Worm (Caenorhabditis elegans) whole organism, young adult: ENCODE results near the gene srh-71.

Experiments
- C06A6.2 ChIP-seq: fragments of 200-800 bp; sonication (Bioruptor generic); conservative IDR thresholded peaks from 2 replicates; pipeline ENCODE4 v1.3.6; 2022; ENCODE audit warnings: missing genetic modification characterization, missing compliant biosample characterization
- C17E4.6 ChIP-seq: fragments of 200-800 bp; sonication (Bioruptor generic); IDR thresholded peaks from 2 replicates; pipeline ENCODE4 v1.3.6; 2022; ENCODE audit warnings: missing genetic modification reagents, missing genetic modification characterization, missing compliant biosample characterization
- F23B12.7 ChIP-seq: sonication (generic microtip); optimal IDR thresholded peaks from 2 replicates; lab custom pipeline; 2017; ENCODE audit warnings: missing genetic modification characterization, mild to moderate bottlenecking, missing compliant biosample characterization, antibody characterized with exemption, moderate library complexity; ENCODE audit not compliant: insufficient read depth
- F33H1.4 ChIP-seq: fragments of 200-800 bp; sonication (Bioruptor generic); IDR thresholded peaks from 2 replicates; pipeline ENCODE4 v1.3.6; 2022; ENCODE audit warnings: missing genetic modification reagents, missing genetic modification characterization, missing compliant biosample characterization
- F37B4.10 ChIP-seq: fragments of 200-800 bp; sonication (Bioruptor generic); IDR thresholded peaks from 2 replicates; pipeline ENCODE4 v1.3.6; 2022; ENCODE audit warnings: missing genetic modification characterization, missing compliant biosample characterization
- K11D2.4 ChIP-seq: fragments of 200-800 bp; sonication (Bioruptor generic); IDR thresholded peaks from 2 replicates; pipeline ENCODE4 v1.3.6; 2022; ENCODE audit warnings: missing genetic modification reagents, missing genetic modification characterization, missing compliant biosample characterization
- Y56A3A.18 ChIP-seq: fragments of 200-800 bp; sonication (Bioruptor generic); IDR thresholded peaks from 2 replicates; pipeline ENCODE4 v1.3.6; 2022; ENCODE audit warnings: missing genetic modification reagents, missing genetic modification characterization, missing compliant biosample characterization
- Y79H2A.3 ChIP-seq: fragments of 200-800 bp; sonication (Bioruptor generic); conservative IDR thresholded peaks from 2 replicates; pipeline ENCODE4 v1.3.6; 2022; ENCODE audit warnings: missing genetic modification reagents, missing genetic modification characterization, missing compliant biosample characterization
- akir-1 ChIP-seq: fragments of 200-800 bp; sonication (Bioruptor generic); optimal IDR thresholded peaks from 2 replicates; lab custom pipeline; 2018; ENCODE audit warnings: mild to moderate bottlenecking, missing genetic modification characterization, moderate library complexity, missing compliant biosample characterization
- bed-1 ChIP-seq: fragments of 200-800 bp; sonication (Bioruptor generic); IDR thresholded peaks from 2 replicates; pipeline ENCODE4 v1.3.6; 2022; ENCODE audit warnings: missing genetic modification reagents, missing genetic modification characterization, missing compliant biosample characterization
- ccch-3 ChIP-seq: fragments of 200-800 bp; sonication (Bioruptor generic); optimal IDR thresholded peaks from 2 replicates; lab custom pipeline; 2018; ENCODE audit warnings: mild to moderate bottlenecking, missing genetic modification characterization, missing compliant biosample characterization
- ceh-79 ChIP-seq: sonication (generic microtip); optimal IDR thresholded peaks from 2 replicates; lab custom pipeline; 2017; ENCODE audit warnings: mild to moderate bottlenecking, missing genetic modification characterization, missing compliant biosample characterization
- dpff-1 ChIP-seq: sonication (generic microtip); optimal IDR thresholded peaks from 2 replicates; lab custom pipeline; 2017; ENCODE audit warnings: mild to moderate bottlenecking, missing genetic modification characterization, missing compliant biosample characterization
- dpl-1 ChIP-seq: fragments of 150-350 bp; optimal IDR thresholded peaks from 2 replicates; lab custom pipeline; 2014; ENCODE audit warnings: missing biosample characterization, missing genetic modification reagents, missing genetic modification characterization
- egrh-3 ChIP-seq: fragments of 200-800 bp; sonication (Bioruptor generic); IDR thresholded peaks from 2 replicates; pipeline ENCODE4 v1.3.6; 2022; ENCODE audit warnings: missing genetic modification reagents, missing genetic modification characterization, missing compliant biosample characterization
- ekl-4 ChIP-seq: fragments of 200-800 bp; sonication (Bioruptor generic); IDR thresholded peaks from 2 replicates; pipeline ENCODE4 v1.3.6; 2022; ENCODE audit warnings: missing genetic modification reagents, missing genetic modification characterization, missing compliant biosample characterization
- fkh-3 ChIP-seq: sonication (generic microtip); optimal IDR thresholded peaks from 2 replicates; lab custom pipeline; 2016; ENCODE audit warnings: mild to moderate bottlenecking, missing genetic modification characterization, missing compliant biosample characterization
- him-1 ChIP-seq: sonication (generic microtip); optimal IDR thresholded peaks from 2 replicates; lab custom pipeline; 2016; ENCODE audit warnings: missing genotype, missing genetic modification reagents, missing genetic modification characterization, missing compliant biosample characterization
- hlh-12 ChIP-seq: sonication (generic microtip); optimal IDR thresholded peaks from 2 replicates; lab custom pipeline; 2016; ENCODE audit warnings: missing genetic modification characterization, missing compliant biosample characterization
- hlh-26 ChIP-seq: fragments of 200-800 bp; sonication (Bioruptor generic); conservative IDR thresholded peaks from 2 replicates; pipeline ENCODE4 v1.3.6; 2022; ENCODE audit warnings: missing genetic modification reagents, missing genetic modification characterization, missing compliant biosample characterization
- hrde-1 ChIP-seq: sonication (generic microtip); optimal IDR thresholded peaks from 2 replicates; lab custom pipeline; 2016; ENCODE audit warnings: missing genetic modification characterization, mild to moderate bottlenecking, missing compliant biosample characterization, moderate library complexity, missing genotype, missing genetic modification reagents, borderline replicate concordance
- lin-26 ChIP-seq: fragments of 200-800 bp; sonication (Bioruptor generic); IDR thresholded peaks from 2 replicates; pipeline ENCODE4 v1.3.6; 2022; ENCODE audit warnings: missing genetic modification reagents, missing genetic modification characterization, missing compliant biosample characterization
- madf-10 ChIP-seq: sonication (generic microtip); optimal IDR thresholded peaks from 2 replicates; lab custom pipeline; 2016; ENCODE audit warnings: mild to moderate bottlenecking, missing genetic modification characterization, missing compliant biosample characterization
- mel-28 ChIP-seq: sonication (generic microtip); optimal IDR thresholded peaks from 2 replicates; lab custom pipeline; 2016; ENCODE audit warnings: borderline replicate concordance, mild to moderate bottlenecking, missing genetic modification characterization, missing compliant biosample characterization
- nfyb-1 ChIP-seq: fragments of 200-800 bp; sonication (Bioruptor generic); IDR thresholded peaks from 2 replicates; pipeline ENCODE4 v1.3.6; 2022; ENCODE audit warnings: missing genetic modification reagents, missing genetic modification characterization, missing compliant biosample characterization
- nhr-120 ChIP-seq: fragments of 200-800 bp; sonication (Bioruptor generic); IDR thresholded peaks from 2 replicates; pipeline ENCODE4 v1.3.6; 2022; ENCODE audit warnings: missing genetic modification characterization, missing compliant biosample characterization
- nhr-179 ChIP-seq: sonication (generic microtip); optimal IDR thresholded peaks from 2 replicates; lab custom pipeline; 2016; ENCODE audit warnings: mild to moderate bottlenecking, missing genetic modification characterization, missing compliant biosample characterization
- pbrm-1 ChIP-seq: fragments of 200-800 bp; sonication (Bioruptor generic); IDR thresholded peaks from 2 replicates; pipeline ENCODE4 v1.3.6; 2022; ENCODE audit warnings: missing genetic modification reagents, missing genetic modification characterization, missing compliant biosample characterization
- pha-4 ChIP-seq: fragments of 150-350 bp; sonication (generic microtip); optimal IDR thresholded peaks from 2 replicates; lab custom pipeline; 2014; ENCODE audit warnings: missing biosample characterization, missing genetic modification reagents, missing genetic modification characterization
- rpc-1 ChIP-seq, 2 experiments: fragments of 150-350 bp in 1 of 2; sonication (generic microtip) in 1 of 2; optimal IDR thresholded peaks; 2 replicates each; lab custom pipeline; 2014 to 2018; ENCODE audit warnings: missing biosample characterization in 1 of 2, missing genetic modification characterization in 1 of 2, missing genetic modification reagents in 1 of 2, missing genotype in 1 of 2
- snpc-1.1 ChIP-seq: sonication (generic microtip); optimal IDR thresholded peaks from 2 replicates; lab custom pipeline; 2017; ENCODE audit warnings: missing genetic modification characterization, mild to moderate bottlenecking, missing compliant biosample characterization, antibody characterized with exemption, moderate library complexity, missing genotype, missing genetic modification reagents; ENCODE audit not compliant: insufficient read depth
- somi-1 ChIP-seq: fragments of 200-800 bp; sonication (Bioruptor generic); optimal IDR thresholded peaks from 2 replicates; lab custom pipeline; 2018; ENCODE audit warnings: mild to moderate bottlenecking, missing genetic modification characterization, missing compliant biosample characterization
- tlf-1 ChIP-seq: fragments of 200-800 bp; sonication (Bioruptor generic); optimal IDR thresholded peaks from 2 replicates; lab custom pipeline; 2018; ENCODE audit warnings: mild to moderate bottlenecking, missing genetic modification characterization, missing compliant biosample characterization
- unc-62 ChIP-seq: fragments of 150-350 bp; optimal IDR thresholded peaks from 2 replicates; lab custom pipeline; 2014; ENCODE audit warnings: missing biosample characterization, missing genetic modification reagents, missing genetic modification characterization
- zfh-2 ChIP-seq: fragments of 200-800 bp; sonication (Bioruptor generic); conservative IDR thresholded peaks from 2 replicates; pipeline ENCODE4 v1.3.6; 2022; ENCODE audit warnings: missing genetic modification reagents, missing genetic modification characterization, missing compliant biosample characterization
- ztf-18 ChIP-seq: sonication (generic microtip); optimal IDR thresholded peaks from 2 replicates; lab custom pipeline; 2016; ENCODE audit warnings: missing genotype, mild to moderate bottlenecking, missing genetic modification characterization, missing compliant biosample characterization
- ztf-25 ChIP-seq: fragments of 200-800 bp; sonication (Bioruptor generic); IDR thresholded peaks from 2 replicates; pipeline ENCODE4 v1.3.6; 2022; ENCODE audit warnings: missing genetic modification reagents, missing genetic modification characterization, missing compliant biosample characterization
- ztf-26 ChIP-seq: sonication (generic microtip); optimal IDR thresholded peaks from 2 replicates; lab custom pipeline; 2017; ENCODE audit warnings: missing genetic modification characterization, missing compliant biosample characterization
- ztf-6 ChIP-seq: fragments of 200-800 bp; sonication (Bioruptor generic); IDR thresholded peaks from 2 replicates; pipeline ENCODE4 v1.3.6; 2022; ENCODE audit warnings: missing genetic modification reagents, missing genetic modification characterization, missing compliant biosample characterization

The srh-71 gene

ce11 chrII:3154383-3154782 lies 31.1 kb downstream of the srh-71 start, which contains the start of gene sri-32:
Gene sri-32, minus strand, starts transcription at chrII:3154483.
- no peak for TF ChIP-seq pha-4 (tag; lab: Kevin White, UChicago)
- TF ChIP-seq, all 124 proteins: peak for 0

ce11 chrII:3156749-3157148 lies 33.4 kb downstream of the srh-71 start, which contains the start of gene sri-33:
Gene sri-33, minus strand, starts transcription at chrII:3156849.
- TF ChIP-seq ztf-26 (tag; lab: Kevin White, UChicago), result no peak
- TF ChIP-seq unc-62 (GFP tag; lab: Kevin White, UChicago), result no peak
- TF ChIP-seq madf-10, result no peak
- no peak for TF ChIP-seq nhr-120
- no peak for TF ChIP-seq dpl-1
- TF ChIP-seq F33H1.4 (GFP tag; lab: Robert Waterston, UW), result no peak
- no peak for TF ChIP-seq F37B4.10 (GFP tag; lab: Robert Waterston, UW)
- TF ChIP-seq pbrm-1, result no peak
- TF ChIP-seq zfh-2 (GFP tag; lab: Robert Waterston, UW), result no peak
- TF ChIP-seq akir-1 (GFP tag; lab: Kevin White, UChicago), result no peak
- no peak for TF ChIP-seq hlh-12 (tag; lab: Kevin White, UChicago)

- TF ChIP-seq F23B12.7 (tag; lab: Kevin White, UChicago) (no peak), dpff-1 (no peak)
- TF ChIP-seq, all 124 proteins: peak for 0
Measured at ce11 chrII:3158985-3159384, 35.7 kb downstream of the srh-71 start, which contains the start of gene sri-34. Gene sri-34, minus strand, starts transcription at chrII:3159085.

ce11 chrII:3170089-3170488 lies 46.8 kb downstream of the srh-71 start, which contains the start of gene fbxc-55:
Gene fbxc-55, minus strand, starts transcription at chrII:3170189.
- TF ChIP-seq C06A6.2 (GFP tag; lab: Robert Waterston, UW), result no peak
- TF ChIP-seq zfh-2 (GFP tag; lab: Robert Waterston, UW), result no peak
- no peak for TF ChIP-seq egrh-3 (GFP tag; lab: Robert Waterston, UW)
- TF ChIP-seq Y56A3A.18, result no peak
- no peak for TF ChIP-seq ekl-4 (GFP tag; lab: Robert Waterston, UW)
- no peak for TF ChIP-seq Y79H2A.3
- no peak for TF ChIP-seq fkh-3
- TF ChIP-seq tlf-1 (GFP tag; lab: Kevin White, UChicago), result no peak
- TF ChIP-seq ztf-6, result no peak
- no peak for TF ChIP-seq snpc-1.1
- no peak for TF ChIP-seq ztf-25
- no peak for TF ChIP-seq bed-1 (GFP tag; lab: Robert Waterston, UW)
- TF ChIP-seq K11D2.4 (GFP tag; lab: Robert Waterston, UW), result no peak

- TF ChIP-seq F33H1.4 (GFP tag; lab: Robert Waterston, UW) (no peak), nhr-179 (tag; lab: Kevin White, UChicago) (no peak), C17E4.6 (no peak), hlh-26 (no peak), somi-1 (GFP tag; lab: Kevin White, UChicago) (no peak), mel-28 (tag; lab: Kevin White, UChicago) (no peak), hrde-1 (tag; lab: Kevin White, UChicago) (no peak), lin-26 (GFP tag; lab: Robert Waterston, UW) (no peak), nfyb-1 (GFP tag; lab: Robert Waterston, UW) (no peak), rpc-1 (optimal IDR thresholded peaks at IDR 0.05; lab: Kevin White, UChicago) (no peak), rpc-1 (tag; optimal IDR thresholded peaks at IDR 0.05; lab: Kevin White, UChicago) (no peak), ceh-79 (tag; lab: Kevin White, UChicago) (no peak), ztf-18 (tag; lab: Kevin White, UChicago) (no peak), pha-4 (tag; lab: Kevin White, UChicago) (no peak), him-1 (no peak), madf-10 (no peak), ztf-6 (no peak), ccch-3 (GFP tag; lab: Kevin White, UChicago) (no peak)
Measured at ce11 chrII:3172176-3172575, 48.9 kb downstream of the srh-71 start, which contains the start of gene Y27F2A.10. Gene Y27F2A.10, minus strand, starts transcription at chrII:3172276.
